Worm (Caenorhabditis elegans) whole organism, young adult: ENCODE data around the gene Y58A7A.5.

ENCODE experiments used
- B0336.3 ChIP-seq: fragments of 200-800 bp; sonication (Bioruptor generic); IDR thresholded peaks from 2 replicates; pipeline ENCODE4 v1.3.6; 2022; ENCODE audit warnings: missing genetic modification characterization, missing compliant biosample characterization
- C06A6.2 ChIP-seq: fragments of 200-800 bp; sonication (Bioruptor generic); conservative IDR thresholded peaks from 2 replicates; pipeline ENCODE4 v1.3.6; 2022; ENCODE audit warnings: missing genetic modification characterization, missing compliant biosample characterization
- C17E4.6 ChIP-seq: fragments of 200-800 bp; sonication (Bioruptor generic); IDR thresholded peaks from 2 replicates; pipeline ENCODE4 v1.3.6; 2022; ENCODE audit warnings: missing genetic modification reagents, missing genetic modification characterization, missing compliant biosample characterization
- F10E7.11 ChIP-seq: sonication (generic microtip); optimal IDR thresholded peaks from 2 replicates; lab custom pipeline; 2017; ENCODE audit warnings: mild to moderate bottlenecking, missing genetic modification characterization, moderate library complexity, missing compliant biosample characterization
- F22D6.2 ChIP-seq: sonication (generic microtip); optimal IDR thresholded peaks from 2 replicates; lab custom pipeline; 2016; ENCODE audit warnings: mild to moderate bottlenecking, missing genetic modification characterization, missing compliant biosample characterization
- F37B4.10 ChIP-seq: fragments of 200-800 bp; sonication (Bioruptor generic); IDR thresholded peaks from 2 replicates; pipeline ENCODE4 v1.3.6; 2022; ENCODE audit warnings: missing genetic modification characterization, missing compliant biosample characterization
- F49E8.2 ChIP-seq: sonication (generic microtip); optimal IDR thresholded peaks from 3 replicates; lab custom pipeline; 2017; ENCODE audit warnings: missing genetic modification characterization, mild to moderate bottlenecking, missing compliant biosample characterization, antibody characterized with exemption, moderate library complexity; ENCODE audit not compliant: insufficient read depth
- F57A8.1 ChIP-seq: fragments of 200-800 bp; sonication (Bioruptor generic); optimal IDR thresholded peaks from 2 replicates; lab custom pipeline; 2018; ENCODE audit warnings: mild to moderate bottlenecking, missing genetic modification characterization, moderate library complexity, missing compliant biosample characterization
- K11D2.4 ChIP-seq: fragments of 200-800 bp; sonication (Bioruptor generic); IDR thresholded peaks from 2 replicates; pipeline ENCODE4 v1.3.6; 2022; ENCODE audit warnings: missing genetic modification reagents, missing genetic modification characterization, missing compliant biosample characterization
- K12H6.12 ChIP-seq: fragments of 200-800 bp; sonication (Bioruptor generic); optimal IDR thresholded peaks from 2 replicates; lab custom pipeline; 2018; ENCODE audit warnings: mild to moderate bottlenecking, missing genetic modification characterization, missing compliant biosample characterization
- T26A5.8 ChIP-seq: sonication (generic microtip); optimal IDR thresholded peaks from 2 replicates; lab custom pipeline; 2016; ENCODE audit warnings: missing genetic modification characterization, missing compliant biosample characterization
- Y53G8AR.9 ChIP-seq: fragments of 200-800 bp; sonication (Bioruptor generic); conservative IDR thresholded peaks from 2 replicates; pipeline ENCODE4 v1.3.6; 2022; ENCODE audit warnings: missing genetic modification reagents, missing genetic modification characterization, missing compliant biosample characterization
- Y79H2A.3 ChIP-seq: fragments of 200-800 bp; sonication (Bioruptor generic); conservative IDR thresholded peaks from 2 replicates; pipeline ENCODE4 v1.3.6; 2022; ENCODE audit warnings: missing genetic modification reagents, missing genetic modification characterization, missing compliant biosample characterization
- Y95B8A.8 ChIP-seq: fragments of 200-800 bp; sonication (Bioruptor generic); IDR thresholded peaks from 2 replicates; pipeline ENCODE4 v1.3.6; 2022; ENCODE audit warnings: missing genetic modification reagents, missing genetic modification characterization, missing compliant biosample characterization
- cebp-1 ChIP-seq, 2 experiments: fragments of 200-800 bp in 1 of 2; sonication (Bioruptor generic) in 1 of 2; sonication (generic microtip) in 1 of 2; IDR thresholded peaks in 1 of 2; optimal IDR thresholded peaks in 1 of 2; 2 replicates each; pipeline versions ENCODE4 v1.3.6 to Lab custom; 2017 to 2022; ENCODE audit warnings: missing compliant biosample characterization in 2 of 2, missing genetic modification characterization in 2 of 2, mild to moderate bottlenecking in 1 of 2, missing genetic modification reagents in 1 of 2, moderate library complexity in 1 of 2
- cebp-2 ChIP-seq: fragments of 200-800 bp; sonication (Bioruptor generic); IDR thresholded peaks from 2 replicates; pipeline ENCODE4 v1.3.6; 2022; ENCODE audit warnings: missing genetic modification characterization, missing compliant biosample characterization
- ceh-40 ChIP-seq: fragments of 200-800 bp; sonication (Bioruptor generic); IDR thresholded peaks from 2 replicates; pipeline ENCODE4 v1.3.6; 2022; ENCODE audit warnings: missing genetic modification characterization, missing compliant biosample characterization
- dpl-1 ChIP-seq: fragments of 150-350 bp; optimal IDR thresholded peaks from 2 replicates; lab custom pipeline; 2014; ENCODE audit warnings: missing biosample characterization, missing genetic modification reagents, missing genetic modification characterization
- egl-44 ChIP-seq: fragments of 200-800 bp; sonication (Bioruptor generic); IDR thresholded peaks from 2 replicates; pipeline ENCODE4 v1.3.6; 2022; ENCODE audit warnings: missing genetic modification reagents, missing genetic modification characterization, missing compliant biosample characterization
- ets-4 ChIP-seq: fragments of 200-800 bp; sonication (Bioruptor generic); optimal IDR thresholded peaks from 2 replicates; lab custom pipeline; 2018; ENCODE audit warnings: mild to moderate bottlenecking, missing genetic modification characterization, missing compliant biosample characterization
- hrde-1 ChIP-seq: sonication (generic microtip); optimal IDR thresholded peaks from 2 replicates; lab custom pipeline; 2016; ENCODE audit warnings: missing genetic modification characterization, mild to moderate bottlenecking, missing compliant biosample characterization, moderate library complexity, missing genotype, missing genetic modification reagents, borderline replicate concordance
- lag-1 ChIP-seq: fragments of 200-800 bp; sonication (Bioruptor generic); IDR thresholded peaks from 2 replicates; pipeline ENCODE4 v1.3.6; 2022; ENCODE audit warnings: missing genetic modification reagents, missing genetic modification characterization, missing compliant biosample characterization
- let-526 ChIP-seq: fragments of 200-800 bp; sonication (Bioruptor generic); IDR thresholded peaks from 2 replicates; pipeline ENCODE4 v1.3.6; 2022; ENCODE audit warnings: missing genetic modification reagents, missing genetic modification characterization, missing compliant biosample characterization
- lin-40 ChIP-seq: sonication (generic microtip); optimal IDR thresholded peaks from 2 replicates; lab custom pipeline; 2016; ENCODE audit warnings: missing genetic modification characterization, mild to moderate bottlenecking, missing compliant biosample characterization, missing genotype, missing genetic modification reagents
- lsl-1 ChIP-seq: fragments of 200-800 bp; sonication (Bioruptor generic); optimal IDR thresholded peaks from 2 replicates; lab custom pipeline; 2018; ENCODE audit warnings: mild to moderate bottlenecking, missing genetic modification characterization, moderate library complexity, missing compliant biosample characterization
- madf-3 ChIP-seq: fragments of 200-800 bp; sonication (Bioruptor generic); IDR thresholded peaks from 2 replicates; pipeline ENCODE4 v1.3.6; 2022; ENCODE audit warnings: missing genetic modification reagents, missing genetic modification characterization, missing compliant biosample characterization
- mes-4 ChIP-seq: sonication (generic microtip); optimal IDR thresholded peaks from 2 replicates; lab custom pipeline; 2016; ENCODE audit warnings: missing genotype, missing genetic modification characterization, missing compliant biosample characterization
- mxl-1 ChIP-seq: sonication (generic microtip); optimal IDR thresholded peaks from 2 replicates; lab custom pipeline; 2016; ENCODE audit warnings: missing genetic modification characterization, missing compliant biosample characterization
- nfya-2 ChIP-seq: fragments of 200-800 bp; sonication (Bioruptor generic); IDR thresholded peaks from 2 replicates; pipeline ENCODE4 v1.3.6; 2022; ENCODE audit warnings: missing genetic modification reagents, missing genetic modification characterization, missing compliant biosample characterization
- nfyb-1 ChIP-seq: fragments of 200-800 bp; sonication (Bioruptor generic); IDR thresholded peaks from 2 replicates; pipeline ENCODE4 v1.3.6; 2022; ENCODE audit warnings: missing genetic modification reagents, missing genetic modification characterization, missing compliant biosample characterization
- nhr-27 ChIP-seq: fragments of 200-800 bp; sonication (Bioruptor generic); optimal IDR thresholded peaks from 2 replicates; lab custom pipeline; 2018; ENCODE audit warnings: mild to moderate bottlenecking, missing genetic modification characterization, moderate library complexity, missing compliant biosample characterization
- somi-1 ChIP-seq: fragments of 200-800 bp; sonication (Bioruptor generic); optimal IDR thresholded peaks from 2 replicates; lab custom pipeline; 2018; ENCODE audit warnings: mild to moderate bottlenecking, missing genetic modification characterization, missing compliant biosample characterization
- tbx-9 ChIP-seq: sonication (generic microtip); optimal IDR thresholded peaks from 2 replicates; lab custom pipeline; 2016; ENCODE audit warnings: borderline replicate concordance, missing genetic modification characterization, inconsistent platforms, missing compliant biosample characterization
- tlf-1 ChIP-seq: fragments of 200-800 bp; sonication (Bioruptor generic); optimal IDR thresholded peaks from 2 replicates; lab custom pipeline; 2018; ENCODE audit warnings: mild to moderate bottlenecking, missing genetic modification characterization, missing compliant biosample characterization
- ztf-18 ChIP-seq: sonication (generic microtip); optimal IDR thresholded peaks from 2 replicates; lab custom pipeline; 2016; ENCODE audit warnings: missing genotype, mild to moderate bottlenecking, missing genetic modification characterization, missing compliant biosample characterization
- ztf-28 ChIP-seq: fragments of 200-800 bp; sonication (Bioruptor generic); IDR thresholded peaks from 2 replicates; pipeline ENCODE4 v1.3.6; 2022; ENCODE audit warnings: missing genetic modification reagents, missing genetic modification characterization, missing compliant biosample characterization

Y58A7A.5 gene

ce11 chrV:5046103-5046502 lies 40.7 kb downstream of the Y58A7A.5 start, which contains the start of gene exc-14:
exc-14 (minus strand) TSS chrV:5046203.
- TF ChIP-seq T26A5.8 (tag; lab: Kevin White, UChicago) (no peak), lag-1 (no peak), ets-4 (GFP tag; lab: Kevin White, UChicago) (no peak), nhr-27 (tag; lab: Kevin White, UChicago) (no peak), ceh-40 (GFP tag; lab: Robert Waterston, UW) (no peak), somi-1 (GFP tag; lab: Kevin White, UChicago) (no peak), F22D6.2 (tag; lab: Kevin White, UChicago) (no peak), lsl-1 (GFP tag; lab: Kevin White, UChicago) (no peak), ztf-28 (GFP tag; lab: Robert Waterston, UW) (no peak), C17E4.6 (GFP tag; lab: Robert Waterston, UW) (no peak), ztf-18 (no peak), cebp-2 (GFP tag; lab: Robert Waterston, UW) (no peak), mes-4 (no peak), mxl-1 (tag; lab: Kevin White, UChicago) (no peak), F49E8.2 (tag; lab: Kevin White, UChicago) (no peak), B0336.3 (GFP tag; lab: Robert Waterston, UW) (no peak), tbx-9 (tag; lab: Kevin White, UChicago) (no peak), egl-44 (GFP tag; lab: Robert Waterston, UW) (no peak)

- TF ChIP-seq nfyb-1 (GFP tag; lab: Robert Waterston, UW) (no peak), madf-3 (GFP tag; lab: Robert Waterston, UW) (no peak)
These were observed 45.8 kb downstream of the Y58A7A.5 start, which contains the start of gene K11D12.8 for ce11 chrV:5040925-5041324. K11D12.8 (minus strand) TSS chrV:5041001.

ce11 chrV:5039559-5039958 lies 47.2 kb downstream of the Y58A7A.5 start, which contains the start of gene K11D12.11:
K11D12.11 (minus strand) TSS chrV:5039600.
- TF ChIP-seq let-526 (no peak), K11D2.4 (no peak), tlf-1 (GFP tag; lab: Kevin White, UChicago) (no peak), cebp-1 (GFP tag; IDR thresholded peaks at IDR 0.05; lab: Robert Waterston, UW) (no peak), cebp-1 (tag; optimal IDR thresholded peaks at IDR 0.05; lab: Kevin White, UChicago) (no peak), Y95B8A.8 (no peak), nfya-2 (GFP tag; lab: Robert Waterston, UW) (no peak), F57A8.1 (GFP tag; lab: Kevin White, UChicago) (no peak), C06A6.2 (GFP tag; lab: Robert Waterston, UW) (no peak), Y79H2A.3 (no peak), dpl-1 (GFP tag; lab: Kevin White, UChicago) (no peak), lin-40 (tag; lab: Kevin White, UChicago) (no peak), F37B4.10 (GFP tag; lab: Robert Waterston, UW) (no peak), mes-4 (no peak), F10E7.11 (tag; lab: Kevin White, UChicago) (no peak), K12H6.12 (tag; lab: Kevin White, UChicago) (no peak), hrde-1 (no peak), Y53G8AR.9 (GFP tag; lab: Robert Waterston, UW) (no peak)
- TF ChIP-seq, all 124 proteins: peak for 0
